Worm (Caenorhabditis elegans) whole organism, young adult: ENCODE data around the gene Y76B12C.9.

Experiments
- D2030.7 ChIP-seq: fragments of 200-800 bp; sonication (Bioruptor generic); IDR thresholded peaks from 2 replicates; pipeline ENCODE4 v1.3.6; 2022; ENCODE audit warnings: missing genetic modification reagents, missing genetic modification characterization, missing compliant biosample characterization
- F10E7.11 ChIP-seq: sonication (generic microtip); optimal IDR thresholded peaks from 2 replicates; lab custom pipeline; 2017; ENCODE audit warnings: mild to moderate bottlenecking, missing genetic modification characterization, moderate library complexity, missing compliant biosample characterization
- F23B12.7 ChIP-seq: sonication (generic microtip); optimal IDR thresholded peaks from 2 replicates; lab custom pipeline; 2017; ENCODE audit warnings: missing genetic modification characterization, mild to moderate bottlenecking, missing compliant biosample characterization, antibody characterized with exemption, moderate library complexity; ENCODE audit not compliant: insufficient read depth
- F33H1.4 ChIP-seq: fragments of 200-800 bp; sonication (Bioruptor generic); IDR thresholded peaks from 2 replicates; pipeline ENCODE4 v1.3.6; 2022; ENCODE audit warnings: missing genetic modification reagents, missing genetic modification characterization, missing compliant biosample characterization
- F55B11.4 ChIP-seq: sonication (generic microtip); optimal IDR thresholded peaks from 2 replicates; lab custom pipeline; 2016; ENCODE audit warnings: missing compliant biosample characterization, missing genetic modification characterization, borderline replicate concordance; ENCODE audit not compliant: insufficient read depth
- F57A8.1 ChIP-seq: fragments of 200-800 bp; sonication (Bioruptor generic); optimal IDR thresholded peaks from 2 replicates; lab custom pipeline; 2018; ENCODE audit warnings: mild to moderate bottlenecking, missing genetic modification characterization, moderate library complexity, missing compliant biosample characterization
- K11D2.4 ChIP-seq: fragments of 200-800 bp; sonication (Bioruptor generic); IDR thresholded peaks from 2 replicates; pipeline ENCODE4 v1.3.6; 2022; ENCODE audit warnings: missing genetic modification reagents, missing genetic modification characterization, missing compliant biosample characterization
- K12H6.12 ChIP-seq: fragments of 200-800 bp; sonication (Bioruptor generic); optimal IDR thresholded peaks from 2 replicates; lab custom pipeline; 2018; ENCODE audit warnings: mild to moderate bottlenecking, missing genetic modification characterization, missing compliant biosample characterization
- T26A5.8 ChIP-seq: sonication (generic microtip); optimal IDR thresholded peaks from 2 replicates; lab custom pipeline; 2016; ENCODE audit warnings: missing genetic modification characterization, missing compliant biosample characterization
- ama-1 ChIP-seq, 3 experiments: fragments of 150-350 bp in 1 of 3; sonication (generic microtip) in 2 of 3; optimal IDR thresholded peaks; 2 replicates each; lab custom pipeline; 2014 to 2018; ENCODE audit warnings: missing biosample characterization in 2 of 3, missing genetic modification characterization in 2 of 3, missing genetic modification reagents in 2 of 3
- athp-1 ChIP-seq: sonication (generic microtip); optimal IDR thresholded peaks from 2 replicates; lab custom pipeline; 2017; ENCODE audit warnings: mild to moderate bottlenecking, missing genetic modification characterization, missing compliant biosample characterization
- attf-5 ChIP-seq: fragments of 200-800 bp; sonication (Bioruptor generic); optimal IDR thresholded peaks from 2 replicates; lab custom pipeline; 2018; ENCODE audit warnings: mild to moderate bottlenecking, missing genetic modification characterization, missing compliant biosample characterization
- bed-2 ChIP-seq: fragments of 200-800 bp; sonication (Bioruptor generic); IDR thresholded peaks from 2 replicates; pipeline ENCODE4 v1.3.6; 2022; ENCODE audit warnings: missing genetic modification reagents, missing genetic modification characterization, missing compliant biosample characterization
- ccch-3 ChIP-seq: fragments of 200-800 bp; sonication (Bioruptor generic); optimal IDR thresholded peaks from 2 replicates; lab custom pipeline; 2018; ENCODE audit warnings: mild to moderate bottlenecking, missing genetic modification characterization, missing compliant biosample characterization
- cebp-1 ChIP-seq, 2 experiments: fragments of 200-800 bp in 1 of 2; sonication (Bioruptor generic) in 1 of 2; sonication (generic microtip) in 1 of 2; IDR thresholded peaks in 1 of 2; optimal IDR thresholded peaks in 1 of 2; 2 replicates each; pipeline versions ENCODE4 v1.3.6 to Lab custom; 2017 to 2022; ENCODE audit warnings: missing compliant biosample characterization in 2 of 2, missing genetic modification characterization in 2 of 2, mild to moderate bottlenecking in 1 of 2, missing genetic modification reagents in 1 of 2, moderate library complexity in 1 of 2
- cebp-2 ChIP-seq: fragments of 200-800 bp; sonication (Bioruptor generic); IDR thresholded peaks from 2 replicates; pipeline ENCODE4 v1.3.6; 2022; ENCODE audit warnings: missing genetic modification characterization, missing compliant biosample characterization
- ceh-27 ChIP-seq: fragments of 200-800 bp; sonication (Bioruptor generic); optimal IDR thresholded peaks from 2 replicates; lab custom pipeline; 2018; ENCODE audit warnings: mild to moderate bottlenecking, missing genetic modification characterization, moderate library complexity, missing compliant biosample characterization
- ceh-40 ChIP-seq: fragments of 200-800 bp; sonication (Bioruptor generic); IDR thresholded peaks from 2 replicates; pipeline ENCODE4 v1.3.6; 2022; ENCODE audit warnings: missing genetic modification characterization, missing compliant biosample characterization
- ceh-58 ChIP-seq: fragments of 200-800 bp; sonication (Bioruptor generic); IDR thresholded peaks from 2 replicates; pipeline ENCODE4 v1.3.6; 2022; ENCODE audit warnings: missing genetic modification characterization, missing compliant biosample characterization
- chd-7 ChIP-seq: sonication (generic microtip); optimal IDR thresholded peaks from 2 replicates; lab custom pipeline; 2016; ENCODE audit warnings: mild to moderate bottlenecking, missing genetic modification characterization, moderate library complexity, missing compliant biosample characterization
- dox-1 ChIP-seq: fragments of 200-800 bp; sonication (Bioruptor generic); IDR thresholded peaks from 2 replicates; pipeline ENCODE4 v1.3.6; 2022; ENCODE audit warnings: missing genetic modification reagents, missing genetic modification characterization, missing compliant biosample characterization
- dpl-1 ChIP-seq: fragments of 150-350 bp; optimal IDR thresholded peaks from 2 replicates; lab custom pipeline; 2014; ENCODE audit warnings: missing biosample characterization, missing genetic modification reagents, missing genetic modification characterization
- ekl-4 ChIP-seq: fragments of 200-800 bp; sonication (Bioruptor generic); IDR thresholded peaks from 2 replicates; pipeline ENCODE4 v1.3.6; 2022; ENCODE audit warnings: missing genetic modification reagents, missing genetic modification characterization, missing compliant biosample characterization
- hmg-1.2 ChIP-seq: fragments of 200-800 bp; sonication (Bioruptor generic); IDR thresholded peaks from 2 replicates; pipeline ENCODE4 v1.3.6; 2022; ENCODE audit warnings: missing genetic modification reagents, missing genetic modification characterization, missing compliant biosample characterization
- lin-26 ChIP-seq: fragments of 200-800 bp; sonication (Bioruptor generic); IDR thresholded peaks from 2 replicates; pipeline ENCODE4 v1.3.6; 2022; ENCODE audit warnings: missing genetic modification reagents, missing genetic modification characterization, missing compliant biosample characterization
- lin-54 ChIP-seq: fragments of 200-800 bp; sonication (Bioruptor generic); optimal IDR thresholded peaks from 2 replicates; lab custom pipeline; 2018; ENCODE audit warnings: mild to moderate bottlenecking, missing genetic modification characterization, missing compliant biosample characterization
- lir-1 ChIP-seq: fragments of 200-800 bp; sonication (Bioruptor generic); conservative IDR thresholded peaks from 2 replicates; pipeline ENCODE4 v1.3.6; 2022; ENCODE audit warnings: missing genetic modification reagents, missing genetic modification characterization, missing compliant biosample characterization
- madf-10 ChIP-seq: sonication (generic microtip); optimal IDR thresholded peaks from 2 replicates; lab custom pipeline; 2016; ENCODE audit warnings: mild to moderate bottlenecking, missing genetic modification characterization, missing compliant biosample characterization
- madf-3 ChIP-seq: fragments of 200-800 bp; sonication (Bioruptor generic); IDR thresholded peaks from 2 replicates; pipeline ENCODE4 v1.3.6; 2022; ENCODE audit warnings: missing genetic modification reagents, missing genetic modification characterization, missing compliant biosample characterization
- madf-8 ChIP-seq: fragments of 200-800 bp; sonication (Bioruptor generic); conservative IDR thresholded peaks from 2 replicates; pipeline ENCODE4 v1.3.6; 2022; ENCODE audit warnings: missing genetic modification reagents, missing genetic modification characterization, missing compliant biosample characterization
- nfya-1 ChIP-seq: sonication (generic microtip); optimal IDR thresholded peaks from 2 replicates; lab custom pipeline; 2017; ENCODE audit warnings: antibody characterized with exemption, missing compliant biosample characterization, missing genetic modification characterization, borderline replicate concordance; ENCODE audit not compliant: insufficient read depth
- pha-4 ChIP-seq: fragments of 150-350 bp; sonication (generic microtip); optimal IDR thresholded peaks from 2 replicates; lab custom pipeline; 2014; ENCODE audit warnings: missing biosample characterization, missing genetic modification reagents, missing genetic modification characterization
- rcor-1 ChIP-seq: fragments of 200-800 bp; sonication (Bioruptor generic); IDR thresholded peaks from 2 replicates; pipeline ENCODE4 v1.3.6; 2022; ENCODE audit warnings: missing genetic modification reagents, missing genetic modification characterization, missing compliant biosample characterization
- rec-8 ChIP-seq, 2 experiments: sonication (generic microtip); optimal IDR thresholded peaks; 2 replicates each; lab custom pipeline; 2016; ENCODE audit warnings: mild to moderate bottlenecking in 2 of 2, missing genetic modification characterization in 2 of 2, missing genetic modification reagents in 2 of 2, missing genotype in 2 of 2, missing biosample characterization in 1 of 2, missing compliant biosample characterization in 1 of 2, moderate library complexity in 1 of 2
- snpc-4 ChIP-seq, 5 experiments: fragments of 150-350 bp in 1 of 5; sonication (generic microtip) in 4 of 5; optimal IDR thresholded peaks; 2 replicates each; lab custom pipeline; 2014 to 2018; ENCODE audit warnings: missing genetic modification characterization in 5 of 5, missing biosample characterization in 3 of 5, antibody characterized with exemption in 2 of 5, mild to moderate bottlenecking in 2 of 5, missing compliant biosample characterization in 2 of 5, missing genotype in 2 of 5, moderate library complexity in 2 of 5, missing genetic modification reagents in 1 of 5
- somi-1 ChIP-seq: fragments of 200-800 bp; sonication (Bioruptor generic); optimal IDR thresholded peaks from 2 replicates; lab custom pipeline; 2018; ENCODE audit warnings: mild to moderate bottlenecking, missing genetic modification characterization, missing compliant biosample characterization
- sptf-2 ChIP-seq: fragments of 200-800 bp; sonication (Bioruptor generic); optimal IDR thresholded peaks from 2 replicates; lab custom pipeline; 2018; ENCODE audit warnings: mild to moderate bottlenecking, missing genetic modification characterization, missing compliant biosample characterization
- unc-130 ChIP-seq: sonication (generic microtip); optimal IDR thresholded peaks from 2 replicates; lab custom pipeline; 2016; ENCODE audit warnings: missing genetic modification reagents, missing genetic modification characterization, missing compliant biosample characterization
- unc-62 ChIP-seq: fragments of 150-350 bp; optimal IDR thresholded peaks from 2 replicates; lab custom pipeline; 2014; ENCODE audit warnings: missing biosample characterization, missing genetic modification reagents, missing genetic modification characterization
- zfh-2 ChIP-seq: fragments of 200-800 bp; sonication (Bioruptor generic); conservative IDR thresholded peaks from 2 replicates; pipeline ENCODE4 v1.3.6; 2022; ENCODE audit warnings: missing genetic modification reagents, missing genetic modification characterization, missing compliant biosample characterization
- ztf-18 ChIP-seq: sonication (generic microtip); optimal IDR thresholded peaks from 2 replicates; lab custom pipeline; 2016; ENCODE audit warnings: missing genotype, mild to moderate bottlenecking, missing genetic modification characterization, missing compliant biosample characterization
- ztf-25 ChIP-seq: fragments of 200-800 bp; sonication (Bioruptor generic); IDR thresholded peaks from 2 replicates; pipeline ENCODE4 v1.3.6; 2022; ENCODE audit warnings: missing genetic modification reagents, missing genetic modification characterization, missing compliant biosample characterization
- ztf-26 ChIP-seq: sonication (generic microtip); optimal IDR thresholded peaks from 2 replicates; lab custom pipeline; 2017; ENCODE audit warnings: missing genetic modification characterization, missing compliant biosample characterization
- ztf-6 ChIP-seq: fragments of 200-800 bp; sonication (Bioruptor generic); IDR thresholded peaks from 2 replicates; pipeline ENCODE4 v1.3.6; 2022; ENCODE audit warnings: missing genetic modification reagents, missing genetic modification characterization, missing compliant biosample characterization

Gene Y76B12C.9

ce11 chrIV:2048839-2049238, 12.0 kb upstream of the Y76B12C.9 start (continued):
- TF ChIP-seq hmg-1.2 (GFP tag; lab: Robert Waterston, UW) (peak; percentile 57; the same call in 1 of the 2 replicates), ztf-26 (peak; percentile 36), madf-10 (tag; lab: Kevin White, UChicago) (peak; percentile 53), cebp-2 (GFP tag; lab: Robert Waterston, UW) (no peak), zfh-2 (GFP tag; lab: Robert Waterston, UW) (peak; percentile 94), rec-8 (tag; optimal IDR thresholded peaks at IDR 0.05; lab: Kevin White, UChicago) (no peak), ceh-27 (GFP tag; lab: Kevin White, UChicago) (peak; percentile 60), madf-3 (GFP tag; lab: Robert Waterston, UW) (no peak), ceh-58 (no peak), cebp-1 (GFP tag; IDR thresholded peaks at IDR 0.05; lab: Robert Waterston, UW) (no peak), cebp-1 (tag; optimal IDR thresholded peaks at IDR 0.05; lab: Kevin White, UChicago) (peak; percentile 58), ztf-6 (peak; percentile 20; the same call in 1 of the 2 replicates), F23B12.7 (tag; lab: Kevin White, UChicago) (no peak), ccch-3 (no peak), sptf-2 (GFP tag; lab: Kevin White, UChicago) (no peak), attf-5 (peak; percentile 57), nfya-1 (tag; lab: Kevin White, UChicago) (no peak), K12H6.12 (peak; percentile 83), F55B11.4 (tag; lab: Kevin White, UChicago) (no peak)
- TF ChIP-seq, all 124 proteins: peak for 15

ce11 chrIV:2037497-2037896, 623 bp upstream of the Y76B12C.9 start:
- TF ChIP-seq somi-1 (no peak), zfh-2 (GFP tag; lab: Robert Waterston, UW) (peak; percentile 56)

- TF ChIP-seq lin-26 (GFP tag; lab: Robert Waterston, UW) (no peak), unc-130 (peak; percentile 43), ceh-40 (GFP tag; lab: Robert Waterston, UW) (no peak), ztf-25 (GFP tag; lab: Robert Waterston, UW) (peak; percentile 65; the same call in 1 of the 2 replicates), D2030.7 (GFP tag; lab: Robert Waterston, UW) (peak; percentile 68), madf-8 (GFP tag; lab: Robert Waterston, UW) (no peak), ceh-58 (no peak), dpl-1 (GFP tag; lab: Kevin White, UChicago) (peak; percentile 42), ekl-4 (GFP tag; lab: Robert Waterston, UW) (no peak), T26A5.8 (tag; lab: Kevin White, UChicago) (no peak), F33H1.4 (GFP tag; lab: Robert Waterston, UW) (peak; percentile 65), hmg-1.2 (GFP tag; lab: Robert Waterston, UW) (peak; percentile 99), K11D2.4 (GFP tag; lab: Robert Waterston, UW) (peak; percentile 34; the same call in 1 of the 2 replicates), rcor-1 (peak; percentile 79), bed-2 (GFP tag; lab: Robert Waterston, UW) (0 out of 2 replicates have a peak, but pooled peaks have one; percentile 38), unc-62 (GFP tag; lab: Kevin White, UChicago) (no peak), lin-54 (GFP tag; lab: Kevin White, UChicago) (peak; percentile 80), ztf-18 (tag; lab: Kevin White, UChicago) (peak; percentile 33), athp-1 (tag; lab: Kevin White, UChicago) (peak; percentile 78), snpc-4 (GFP tag; optimal IDR thresholded peaks at IDR 0.05; lab: Kevin White, UChicago) (no peak), snpc-4 (tag; optimal IDR thresholded peaks at IDR 0.05; lab: Kevin White, UChicago) (no peak), F57A8.1 (GFP tag; lab: Kevin White, UChicago) (no peak), pha-4 (tag; lab: Kevin White, UChicago) (no peak), ama-1 (optimal IDR thresholded peaks at IDR 0.05; lab: Kevin White, UChicago) (no peak), ama-1 (GFP tag; optimal IDR thresholded peaks at IDR 0.05; lab: Kevin White, UChicago) (no peak), lir-1 (GFP tag; lab: Robert Waterston, UW) (peak; percentile 63; the same call in 1 of the 2 replicates), chd-7 (tag; lab: Kevin White, UChicago) (no peak), F10E7.11 (no peak), dox-1 (GFP tag; lab: Robert Waterston, UW) (no peak)
These were observed 3.9 kb downstream of the Y76B12C.9 start, which contains the start of gene cpsf-1 for ce11 chrIV:2032946-2033411. TSS of gene cpsf-1 (minus strand) at chrIV:2032996.
